Worm (Caenorhabditis elegans) whole organism, L4/young adult: ENCODE measurements around the gene wapl-1.

Experiments
- W03F9.2 ChIP-seq: fragments of 150-350 bp; optimal IDR thresholded peaks from 2 replicates; lab custom pipeline; 2014; ENCODE audit warnings: missing biosample characterization, missing genetic modification characterization
- dao-5 ChIP-seq: sonication (generic microtip); optimal IDR thresholded peaks from 2 replicates; lab custom pipeline; 2016; ENCODE audit warnings: missing genotype, missing genetic modification characterization, moderate library complexity, missing compliant biosample characterization
- him-1 ChIP-seq: sonication (generic microtip); optimal IDR thresholded peaks from 2 replicates; lab custom pipeline; 2016; ENCODE audit warnings: missing genotype, missing genetic modification reagents, missing genetic modification characterization, missing compliant biosample characterization

The wapl-1 gene

ce11 chrIV:4448343-4448742 is 2.8 kb upstream of the wapl-1 start:
- no peak for TF ChIP-seq him-1 (tag; lab: Kevin White, UChicago)
- TF ChIP-seq W03F9.2: no peak
- no peak for TF ChIP-seq dao-5 (tag; lab: Kevin White, UChicago)

ce11 chrIV:4447367-4447766 is 1.8 kb upstream of the wapl-1 start:
- TF ChIP-seq dao-5 (tag; lab: Kevin White, UChicago) (no peak), him-1 (tag; lab: Kevin White, UChicago) (no peak)

DNA sequence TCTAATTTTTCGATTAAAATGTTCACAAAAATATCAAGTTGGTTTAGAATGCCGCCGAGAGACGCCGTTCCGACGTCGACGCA is 1.6 kb upstream of the wapl-1 start, which contains the start of gene chat-1:
Gene chat-1, plus strand, starts transcription at position 48 of the 83 bp plus-strand sequence.
- TF ChIP-seq dao-5 (tag; lab: Kevin White, UChicago): no peak
- TF ChIP-seq W03F9.2: no peak
- no peak for TF ChIP-seq him-1 (tag; lab: Kevin White, UChicago)

- TF ChIP-seq W03F9.2 (no peak), him-1 (tag; lab: Kevin White, UChicago) (no peak), dao-5 (tag; lab: Kevin White, UChicago) (no peak)
Measured at ce11 chrIV:4446884-4447283, 1.3 kb upstream of the wapl-1 start.

DNA sequence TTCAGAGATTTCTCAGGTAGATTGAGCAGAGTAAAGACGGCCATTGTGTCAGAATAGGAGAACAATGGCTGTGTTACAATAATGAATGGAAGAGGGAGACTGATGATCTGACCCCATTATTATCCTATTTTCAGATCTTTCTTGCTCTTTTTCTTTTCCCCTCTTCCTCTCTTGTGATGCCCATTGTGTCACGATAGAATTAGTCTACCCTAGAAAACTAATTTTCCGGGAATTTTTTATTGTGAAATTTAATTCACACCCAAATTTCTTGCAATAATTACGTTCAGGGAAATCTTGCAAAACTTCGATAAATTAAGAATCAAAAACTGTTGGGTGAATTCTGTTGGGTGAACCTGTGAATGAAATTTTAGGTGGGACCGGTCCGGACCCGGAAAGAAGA is 4.5 kb downstream of the wapl-1 start, which contains the start of gene fbxb-75:
Gene fbxb-75, minus strand, starts transcription at position 101 of the 400 bp plus-strand sequence.
- TF ChIP-seq dao-5 (tag; lab: Kevin White, UChicago) (no peak), W03F9.2 (no peak), him-1 (tag; lab: Kevin White, UChicago) (no peak)

DNA sequence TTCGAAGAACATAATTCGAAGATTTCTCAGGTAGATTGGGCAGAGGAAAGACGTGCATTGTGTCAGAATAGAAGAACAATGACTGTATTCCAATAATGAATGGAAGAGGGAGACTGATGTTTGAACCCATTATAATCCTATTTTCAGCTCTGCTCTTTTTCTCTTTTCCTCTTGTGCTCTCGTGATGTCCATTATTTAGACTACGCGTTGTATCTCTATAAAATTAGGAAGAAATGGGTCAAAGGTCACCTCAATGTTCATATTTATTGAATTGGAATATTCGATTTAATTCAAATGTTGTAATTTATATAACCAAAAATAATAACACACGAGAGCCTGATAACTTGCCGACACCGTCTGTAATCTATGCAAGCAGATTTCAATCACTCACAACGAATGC is 6.3 kb downstream of the wapl-1 start, which contains the start of gene fbxb-74:
Gene fbxb-74, minus strand, starts transcription at position 101 of the 400 bp plus-strand sequence.
- TF ChIP-seq W03F9.2 (no peak), dao-5 (tag; lab: Kevin White, UChicago) (no peak), him-1 (tag; lab: Kevin White, UChicago) (no peak)

ce11 chrIV:4437825-4438224 is 7.7 kb downstream of the wapl-1 start:
- no peak for TF ChIP-seq him-1 (tag; lab: Kevin White, UChicago)
- TF ChIP-seq dao-5 (tag; lab: Kevin White, UChicago): no peak
- TF ChIP-seq W03F9.2: no peak

- no peak for TF ChIP-seq W03F9.2
- no peak for TF ChIP-seq dao-5 (tag; lab: Kevin White, UChicago)
- no peak for TF ChIP-seq him-1 (tag; lab: Kevin White, UChicago)
Measured at ce11 chrIV:4434441-4435084, 11.0 kb downstream of the wapl-1 start, which contains the start of the genes R08C7.8 and R08C7.4. Gene R08C7.8 (minus strand): TSS chrIV:4434541. Gene R08C7.4 (plus strand): TSS chrIV:4435034.

ce11 chrIV:4429901-4430300 is 15.6 kb downstream of the wapl-1 start, which contains the start of the genes str-185 and R08C7.5:
Gene str-185 (minus strand): TSS chrIV:4430001.
Gene R08C7.5 (plus strand): TSS chrIV:4430229.
- TF ChIP-seq W03F9.2 (no peak), dao-5 (tag; lab: Kevin White, UChicago) (no peak), him-1 (tag; lab: Kevin White, UChicago) (no peak)

ce11 chrIV:4423885-4424284 is 21.7 kb downstream of the wapl-1 start:
- TF ChIP-seq dao-5 (tag; lab: Kevin White, UChicago): no peak
- no peak for TF ChIP-seq W03F9.2
- TF ChIP-seq him-1 (tag; lab: Kevin White, UChicago): no peak

- TF ChIP-seq dao-5 (tag; lab: Kevin White, UChicago): no peak
- no peak for TF ChIP-seq him-1 (tag; lab: Kevin White, UChicago)
- TF ChIP-seq W03F9.2: no peak
Measured at ce11 chrIV:4423026-4423425, 22.5 kb downstream of the wapl-1 start.

- TF ChIP-seq W03F9.2 (no peak), him-1 (tag; lab: Kevin White, UChicago) (no peak), dao-5 (tag; lab: Kevin White, UChicago) (no peak)
Measured at ce11 chrIV:4422029-4422428, 23.5 kb downstream of the wapl-1 start, which contains the start of gene clec-175. Gene clec-175 (plus strand): TSS chrIV:4422329.

DNA sequence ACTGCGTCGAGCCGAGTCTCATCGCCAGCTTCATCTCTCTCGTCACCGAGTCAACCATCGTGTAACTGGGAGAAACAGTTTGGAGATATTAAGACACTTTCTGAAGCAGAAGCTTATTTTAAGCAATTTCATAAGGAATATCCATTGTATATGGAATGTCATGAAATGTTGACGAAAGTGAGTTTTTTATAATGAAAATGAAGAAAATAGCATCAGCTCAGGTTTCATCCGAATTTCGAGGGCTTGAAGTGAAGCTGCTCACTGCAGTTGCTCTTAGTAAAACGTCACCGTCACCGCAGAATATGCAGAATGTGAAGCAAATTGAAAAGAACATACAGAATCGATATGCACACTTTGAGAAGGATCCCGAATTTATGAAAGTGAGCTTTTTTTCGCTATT is 32.4 kb downstream of the wapl-1 start:
- no peak for TF ChIP-seq him-1 (tag; lab: Kevin White, UChicago)
- no peak for TF ChIP-seq W03F9.2
- TF ChIP-seq dao-5 (tag; lab: Kevin White, UChicago): no peak

ce11 chrIV:4411948-4412335 is 33.6 kb downstream of the wapl-1 start:
- TF ChIP-seq W03F9.2 (no peak), dao-5 (tag; lab: Kevin White, UChicago) (no peak), him-1 (tag; lab: Kevin White, UChicago) (no peak)

ce11 chrIV:4411311-4411947 is 34.1 kb downstream of the wapl-1 start:
- no peak for TF ChIP-seq dao-5 (tag; lab: Kevin White, UChicago)
- TF ChIP-seq W03F9.2: no peak
- no peak for TF ChIP-seq him-1 (tag; lab: Kevin White, UChicago)
